Worm (Caenorhabditis elegans) whole organism, L1 larva: Measurements from ENCODE around the gene C32D5.8.

Experiments used
- aly-2 ChIP-seq: fragments of 150-350 bp; optimal IDR thresholded peaks from 2 replicates; lab custom pipeline; 2014; ENCODE audit warnings: missing biosample characterization, missing genetic modification characterization
- dpl-1 ChIP-seq, 3 experiments: fragments of 150-350 bp in 2 of 3; sonication (generic microtip) in 1 of 3; optimal IDR thresholded peaks; 2 replicates each; lab custom pipeline; 2014 to 2017; ENCODE audit warnings: missing biosample characterization in 3 of 3, missing genetic modification characterization in 3 of 3, missing genetic modification reagents in 3 of 3
- dsc-1 ChIP-seq: sonication (generic microtip); optimal IDR thresholded peaks from 2 replicates; lab custom pipeline; 2016; ENCODE audit warnings: mild to moderate bottlenecking, missing genetic modification characterization, missing compliant biosample characterization
- efl-1 ChIP-seq, 4 experiments: fragments of 150-350 bp; optimal IDR thresholded peaks in 3 of 4; peaks in 1 of 4; 1 replicate in 1 of 4; 2 replicates in 3 of 4; lab custom pipeline; 2014; ENCODE audit warnings: missing biosample characterization in 2 of 4, missing genetic modification characterization in 2 of 4, missing genetic modification reagents in 2 of 4
- elt-2 ChIP-seq: sonication (generic microtip); optimal IDR thresholded peaks from 2 replicates; lab custom pipeline; 2016; ENCODE audit warnings: missing genetic modification characterization, mild to moderate bottlenecking, inconsistent platforms, missing compliant biosample characterization, missing genetic modification reagents
- ets-5 ChIP-seq: fragments of 200-800 bp; sonication (Bioruptor generic); IDR thresholded peaks from 2 replicates; pipeline ENCODE4 v1.3.6; 2022; ENCODE audit warnings: missing genetic modification characterization, missing compliant biosample characterization
- fkh-4 ChIP-seq: sonication (generic microtip); optimal IDR thresholded peaks from 2 replicates; lab custom pipeline; 2016; ENCODE audit warnings: missing compliant biosample characterization, missing genetic modification characterization, borderline replicate concordance
- fkh-8 ChIP-seq: sonication (generic microtip); optimal IDR thresholded peaks from 2 replicates; lab custom pipeline; 2016; ENCODE audit warnings: mild to moderate bottlenecking, missing genetic modification characterization, missing compliant biosample characterization
- fos-1 ChIP-seq: fragments of 150-350 bp; optimal IDR thresholded peaks from 2 replicates; lab custom pipeline; 2014; ENCODE audit warnings: missing biosample characterization, missing genetic modification characterization
- grh-1 ChIP-seq: fragments of 200-800 bp; sonication (Bioruptor generic); IDR thresholded peaks from 2 replicates; pipeline ENCODE4 v1.3.6; 2022; ENCODE audit warnings: missing genetic modification reagents, missing genetic modification characterization, missing compliant biosample characterization
- hlh-4 ChIP-seq: sonication (generic microtip); optimal IDR thresholded peaks from 2 replicates; lab custom pipeline; 2016; ENCODE audit warnings: mild to moderate bottlenecking, missing genetic modification characterization, missing compliant biosample characterization
- irx-1 ChIP-seq: sonication (generic microtip); optimal IDR thresholded peaks from 2 replicates; lab custom pipeline; 2016; ENCODE audit warnings: missing genetic modification characterization, missing compliant biosample characterization
- lin-14 ChIP-seq: fragments of 200-800 bp; sonication (Bioruptor generic); optimal IDR thresholded peaks from 2 replicates; lab custom pipeline; 2018; ENCODE audit warnings: mild to moderate bottlenecking, missing genetic modification characterization, moderate library complexity, missing compliant biosample characterization
- lin-15B ChIP-seq: fragments of 150-350 bp; sonication (generic microtip); optimal IDR thresholded peaks from 3 replicates; lab custom pipeline; 2014; ENCODE audit warnings: missing biosample characterization, missing genetic modification characterization
- lin-35 ChIP-seq, 2 experiments: fragments of 150-350 bp; optimal IDR thresholded peaks; 2 replicates each; lab custom pipeline; 2014; ENCODE audit warnings: missing biosample characterization in 2 of 2, missing genetic modification characterization in 2 of 2, missing genetic modification reagents in 2 of 2
- lin-39 ChIP-seq: fragments of 150-350 bp; optimal IDR thresholded peaks from 2 replicates; lab custom pipeline; 2014; ENCODE audit warnings: missing biosample characterization, missing genetic modification reagents, missing genetic modification characterization
- lir-3 ChIP-seq: sonication (generic microtip); optimal IDR thresholded peaks from 2 replicates; lab custom pipeline; 2016; ENCODE audit warnings: mild to moderate bottlenecking, missing genetic modification characterization, moderate library complexity, missing compliant biosample characterization; ENCODE audit not compliant: poor library complexity
- lsy-2 ChIP-seq, 2 experiments: fragments of 150-350 bp; optimal IDR thresholded peaks; 2 replicates each; lab custom pipeline; 2014; ENCODE audit warnings: missing biosample characterization in 2 of 2, missing genetic modification characterization in 2 of 2
- mdl-1 ChIP-seq, 2 experiments: fragments of 150-350 bp; optimal IDR thresholded peaks; 2 replicates each; lab custom pipeline; 2014 to 2017; ENCODE audit warnings: missing biosample characterization in 2 of 2, missing genetic modification characterization in 2 of 2, inconsistent platforms in 1 of 2
- mep-1 ChIP-seq: fragments of 150-350 bp; optimal IDR thresholded peaks from 2 replicates; lab custom pipeline; 2014; ENCODE audit warnings: missing biosample characterization, missing genetic modification characterization
- nhr-11 ChIP-seq: fragments of 150-350 bp; optimal IDR thresholded peaks from 2 replicates; lab custom pipeline; 2014; ENCODE audit warnings: missing biosample characterization, missing genetic modification characterization
- nhr-237 ChIP-seq: fragments of 150-350 bp; optimal IDR thresholded peaks from 2 replicates; lab custom pipeline; 2014; ENCODE audit warnings: missing biosample characterization, missing genetic modification characterization
- nhr-28 ChIP-seq: fragments of 150-350 bp; optimal IDR thresholded peaks from 2 replicates; lab custom pipeline; 2014; ENCODE audit warnings: missing biosample characterization, missing genetic modification characterization
- nhr-47 ChIP-seq: sonication (generic microtip); optimal IDR thresholded peaks from 2 replicates; lab custom pipeline; 2016; ENCODE audit warnings: mild to moderate bottlenecking, missing genetic modification characterization, moderate library complexity, missing compliant biosample characterization
- nhr-71 ChIP-seq: sonication (generic microtip); optimal IDR thresholded peaks from 2 replicates; lab custom pipeline; 2016; ENCODE audit warnings: mild to moderate bottlenecking, missing genetic modification characterization, moderate library complexity, missing compliant biosample characterization
- nhr-84 ChIP-seq: sonication (generic microtip); optimal IDR thresholded peaks from 2 replicates; lab custom pipeline; 2017; ENCODE audit warnings: missing biosample characterization, missing genetic modification characterization
- pag-3 ChIP-seq: sonication (generic microtip); optimal IDR thresholded peaks from 2 replicates; lab custom pipeline; 2017; ENCODE audit warnings: missing genetic modification characterization, mild to moderate bottlenecking, missing compliant biosample characterization, antibody characterized with exemption, borderline replicate concordance; ENCODE audit not compliant: insufficient read depth
- pax-3 ChIP-seq: fragments of 200-800 bp; sonication (Bioruptor generic); optimal IDR thresholded peaks from 2 replicates; lab custom pipeline; 2018; ENCODE audit warnings: mild to moderate bottlenecking, missing genetic modification characterization, moderate library complexity, missing compliant biosample characterization
- rnt-1 ChIP-seq: sonication (generic microtip); optimal IDR thresholded peaks from 2 replicates; lab custom pipeline; 2016; ENCODE audit warnings: mild to moderate bottlenecking, missing genetic modification characterization, moderate library complexity, missing compliant biosample characterization
- snu-23 ChIP-seq: sonication (generic microtip); optimal IDR thresholded peaks from 2 replicates; lab custom pipeline; 2016; ENCODE audit warnings: missing genetic modification characterization, missing compliant biosample characterization
- unc-30 ChIP-seq: sonication (generic microtip); optimal IDR thresholded peaks from 2 replicates; lab custom pipeline; 2017; ENCODE audit warnings: missing biosample characterization, missing genetic modification characterization
- vab-15 ChIP-seq: sonication (generic microtip); optimal IDR thresholded peaks from 2 replicates; lab custom pipeline; 2017; ENCODE audit warnings: missing genotype, mild to moderate bottlenecking, missing genetic modification characterization, missing compliant biosample characterization
- xbp-1 ChIP-seq: sonication (generic microtip); optimal IDR thresholded peaks from 2 replicates; lab custom pipeline; 2016; ENCODE audit warnings: missing genetic modification characterization, missing compliant biosample characterization
- zip-4 ChIP-seq: fragments of 200-800 bp; sonication (Bioruptor generic); optimal IDR thresholded peaks from 2 replicates; lab custom pipeline; 2018; ENCODE audit warnings: mild to moderate bottlenecking, missing genetic modification characterization, moderate library complexity, missing compliant biosample characterization

Gene C32D5.8

ce11 chrII:6309198-6309597, 36.6 kb downstream of the C32D5.8 start, which contains the start of gene glb-10:
glb-10 (minus strand) TSS chrII:6309298.
- no peak for TF ChIP-seq lir-3 (tag; lab: Kevin White, UChicago)
- TF ChIP-seq aly-2 = no peak
- TF ChIP-seq grh-1 (GFP tag; lab: Robert Waterston, UW) = no peak
- no peak for TF ChIP-seq nhr-237 (tag; lab: Kevin White, UChicago)
- TF ChIP-seq snu-23 = no peak
- TF ChIP-seq nhr-28 = no peak
- TF ChIP-seq dpl-1 (GFP tag; optimal IDR thresholded peaks at IDR 0.05; lab: Kevin White, UChicago) = no peak

ce11 chrII:6306125-6306524, 39.6 kb downstream of the C32D5.8 start, which contains the start of gene C29F5.8:
C29F5.8 (plus strand) TSS chrII:6306425.
- TF ChIP-seq nhr-47 (tag; lab: Kevin White, UChicago) (no peak), elt-2 (tag; lab: Kevin White, UChicago) (no peak), lin-14 (GFP tag; lab: Kevin White, UChicago) (no peak), hlh-4 (tag; lab: Kevin White, UChicago) (no peak), zip-4 (no peak), pax-3 (tag; lab: Kevin White, UChicago) (no peak), fkh-4 (tag; lab: Kevin White, UChicago) (no peak), nhr-28 (no peak), unc-30 (tag; lab: Kevin White, UChicago) (no peak), lin-39 (no peak), nhr-84 (no peak), irx-1 (no peak), lin-15B (tag; lab: Kevin White, UChicago) (no peak), lin-35 (GFP tag; optimal IDR thresholded peaks at IDR 0.05; lab: Kevin White, UChicago) (no peak), vab-15 (tag; lab: Kevin White, UChicago) (no peak), fos-1 (tag; lab: Kevin White, UChicago) (no peak), nhr-11 (no peak)
- TF ChIP-seq, all 84 proteins: peak for 0

- TF ChIP-seq lin-14 (GFP tag; lab: Kevin White, UChicago) = peak; percentile 89
- peak; percentile 34 for TF ChIP-seq dsc-1 (tag; lab: Kevin White, UChicago)
- TF ChIP-seq mep-1 (tag; lab: Kevin White, UChicago) = no peak
- no peak for TF ChIP-seq fos-1 (tag; lab: Kevin White, UChicago)
- peak in 1 of 2 experiments; percentile 2 for TF ChIP-seq lsy-2 (tag; optimal IDR thresholded peaks at IDR 0.05; lab: Kevin White, UChicago)
- TF ChIP-seq mdl-1 (tag; optimal IDR thresholded peaks at IDR 0.05; lab: Kevin White, UChicago) = peak in 1 of 2 experiments; percentile 0
- peak; percentile 43 for TF ChIP-seq nhr-71
- TF ChIP-seq rnt-1 (tag; lab: Kevin White, UChicago) = peak; percentile 50
- TF ChIP-seq pag-3 (tag; lab: Kevin White, UChicago) = peak; percentile 11
- TF ChIP-seq xbp-1 = no peak
- no peak for TF ChIP-seq fkh-4 (tag; lab: Kevin White, UChicago)
- TF ChIP-seq efl-1 (optimal IDR thresholded peaks at IDR 0.05; lab: Kevin White, UChicago) = no peak
- TF ChIP-seq efl-1 (GFP tag; optimal IDR thresholded peaks at IDR 0.05 in 1 of 2; lab: Kevin White, UChicago) = peak in 1 of 2 experiments; percentile 92
- TF ChIP-seq snu-23 = peak; percentile 20
- TF ChIP-seq nhr-237 (tag; lab: Kevin White, UChicago) = no peak
These were observed 42.5 kb downstream of the C32D5.8 start, which contains the start of gene C29F5.1 for ce11 chrII:6303209-6303740. C29F5.1 (plus strand) TSS chrII:6303525.

ce11 chrII:6294261-6294660, 51.5 kb downstream of the C32D5.8 start, which contains the start of gene mps-1:
mps-1 (minus strand) TSS chrII:6294361.
- TF ChIP-seq fkh-8 = peak; percentile 51
- TF ChIP-seq ets-5 = no peak
- peak; percentile 27 for TF ChIP-seq dsc-1 (tag; lab: Kevin White, UChicago)
